Fruit fly (Drosophila melanogaster) whole organism, embryonic: ENCODE data around the gene Prat2.

Experiments
- Adf1 ChIP-seq: fragments of 200-800 bp; sonication (Bioruptor generic); IDR thresholded peaks from 2 replicates; pipeline ENCODE4 v1.3.6; 2022; ENCODE audit warnings: missing biosample characterization, missing genetic modification characterization
- C15 ChIP-seq: fragments of 200-800 bp; sonication (Bioruptor generic); IDR thresholded peaks from 3 replicates; pipeline ENCODE4 v1.3.6; 2022; ENCODE audit warnings: missing biosample characterization, missing genetic modification characterization
- CG10366 ChIP-seq: fragments of 200-800 bp; sonication (Bioruptor generic); IDR thresholded peaks from 2 replicates; pipeline ENCODE4 v1.3.6; 2022; ENCODE audit warnings: missing biosample characterization, missing genetic modification characterization
- CG10431 ChIP-seq: fragments of 200-800 bp; sonication (Bioruptor generic); optimal IDR thresholded peaks from 3 replicates; lab custom pipeline; 2018; ENCODE audit warnings: missing biosample characterization, mild to moderate bottlenecking, missing genetic modification characterization
- CG11723 ChIP-seq: fragments of 200-800 bp; sonication (Bioruptor generic); optimal IDR thresholded peaks from 2 replicates; lab custom pipeline; 2017; ENCODE audit warnings: missing biosample characterization, mild to moderate bottlenecking, missing genetic modification characterization
- CG12299 ChIP-seq: fragments of 200-800 bp; sonication (Bioruptor generic); optimal IDR thresholded peaks from 2 replicates; lab custom pipeline; 2018; ENCODE audit warnings: missing biosample characterization, mild to moderate bottlenecking, missing genetic modification characterization
- CG12659 ChIP-seq: fragments of 200-800 bp; sonication (Bioruptor generic); optimal IDR thresholded peaks from 3 replicates; lab custom pipeline; 2017; ENCODE audit warnings: mild to moderate bottlenecking, missing biosample characterization, missing genetic modification reagents, missing genetic modification characterization
- CG12744 ChIP-seq: fragments of 200-800 bp; sonication (Bioruptor generic); optimal IDR thresholded peaks from 2 replicates; lab custom pipeline; 2016; ENCODE audit warnings: missing biosample characterization, missing genetic modification characterization
- CG12942 ChIP-seq: fragments of 200-800 bp; sonication (Bioruptor generic); optimal IDR thresholded peaks from 3 replicates; lab custom pipeline; 2016; ENCODE audit warnings: missing biosample characterization, missing genetic modification characterization
- CG13287 ChIP-seq: fragments of 200-800 bp; sonication (Bioruptor generic); IDR thresholded peaks from 2 replicates; pipeline ENCODE4 v1.3.6; 2022; ENCODE audit warnings: missing biosample characterization, missing genetic modification characterization; ENCODE audit not compliant: partially characterized antibody
- CG1647 ChIP-seq: fragments of 200-800 bp; sonication (Bioruptor generic); optimal IDR thresholded peaks from 3 replicates; lab custom pipeline; 2016; ENCODE audit warnings: missing biosample characterization, missing genetic modification characterization
- CG18262 ChIP-seq: fragments of 200-800 bp; optimal IDR thresholded peaks from 3 replicates; lab custom pipeline; 2019; ENCODE audit warnings: missing biosample characterization, mild to moderate bottlenecking, missing genetic modification characterization, moderate library complexity
- CG3407 ChIP-seq: fragments of 200-800 bp; sonication (Bioruptor generic); optimal IDR thresholded peaks from 2 replicates; lab custom pipeline; 2018; ENCODE audit warnings: missing biosample characterization, mild to moderate bottlenecking, missing genetic modification characterization
- CG6272 ChIP-seq: fragments of 200-800 bp; sonication (Bioruptor generic); IDR thresholded peaks from 2 replicates; pipeline ENCODE4 v1.3.6; 2022; ENCODE audit warnings: missing biosample characterization, missing genetic modification characterization
- CG7963 ChIP-seq: fragments of 200-800 bp; sonication (Bioruptor generic); IDR thresholded peaks from 3 replicates; pipeline ENCODE4 v1.3.6; 2022; ENCODE audit warnings: missing biosample characterization, missing genetic modification characterization; ENCODE audit not compliant: partially characterized antibody
- CG9876 ChIP-seq: fragments of 200-800 bp; sonication (Bioruptor generic); optimal IDR thresholded peaks from 2 replicates; lab custom pipeline; 2016; ENCODE audit warnings: missing biosample characterization, missing genetic modification characterization
- Dek ChIP-seq: fragments of 200-800 bp; sonication (Bioruptor generic); optimal IDR thresholded peaks from 3 replicates; lab custom pipeline; 2019; ENCODE audit warnings: missing biosample characterization, mild to moderate bottlenecking, missing genetic modification characterization, moderate library complexity
- Elba2 ChIP-seq: fragments of 200-800 bp; sonication (Bioruptor generic); optimal IDR thresholded peaks from 3 replicates; lab custom pipeline; 2016; ENCODE audit warnings: missing biosample characterization, missing genetic modification characterization
- Ets65A ChIP-seq: fragments of 200-800 bp; sonication (Bioruptor generic); peaks from one replicate; lab custom pipeline; 2016; ENCODE audit warnings: missing biosample characterization, missing genetic modification characterization
- GATAe ChIP-seq: fragments of 200-800 bp; sonication (Bioruptor generic); conservative IDR thresholded peaks from 2 replicates; pipeline ENCODE4 v1.3.6; 2022; ENCODE audit warnings: missing biosample characterization, missing genetic modification characterization
- HLH3B ChIP-seq: fragments of 200-800 bp; sonication (Bioruptor generic); IDR thresholded peaks from 2 replicates; pipeline ENCODE4 v1.3.6; 2022; ENCODE audit warnings: missing biosample characterization, missing genetic modification characterization
- Jarid2 ChIP-seq: fragments of 200-800 bp; sonication (Bioruptor generic); optimal IDR thresholded peaks from 3 replicates; lab custom pipeline; 2017; ENCODE audit warnings: mild to moderate bottlenecking, missing biosample characterization, missing genetic modification reagents, missing genetic modification characterization
- PHDP ChIP-seq: fragments of 200-800 bp; sonication (Bioruptor generic); optimal IDR thresholded peaks from 3 replicates; lab custom pipeline; 2018; ENCODE audit warnings: missing biosample characterization, mild to moderate bottlenecking, missing genetic modification characterization, moderate library complexity
- Sry-β ChIP-seq: fragments of 200-800 bp; sonication (Bioruptor generic); optimal IDR thresholded peaks from 2 replicates; lab custom pipeline; 2018; ENCODE audit warnings: missing biosample characterization, mild to moderate bottlenecking, missing genetic modification characterization, moderate library complexity
- al ChIP-seq: fragments of 200-800 bp; sonication (Bioruptor generic); IDR thresholded peaks from 2 replicates; pipeline ENCODE4 v1.3.6; 2022; ENCODE audit warnings: missing biosample characterization, missing genetic modification characterization
- ara ChIP-seq: fragments of 200-800 bp; sonication (Bioruptor generic); IDR thresholded peaks from 2 replicates; pipeline ENCODE4 v1.3.6; 2022; ENCODE audit warnings: missing biosample characterization, missing genetic modification characterization
- ase ChIP-seq: fragments of 200-800 bp; sonication (Bioruptor generic); IDR thresholded peaks from 3 replicates; pipeline ENCODE4 v1.3.6; 2022; ENCODE audit warnings: missing biosample characterization, missing genetic modification characterization
- bbx ChIP-seq: fragments of 200-800 bp; sonication (Bioruptor generic); IDR thresholded peaks from 2 replicates; pipeline ENCODE4 v1.3.6; 2022; ENCODE audit warnings: missing biosample characterization, missing genetic modification characterization; ENCODE audit not compliant: partially characterized antibody
- caup ChIP-seq: fragments of 200-800 bp; sonication (Bioruptor generic); optimal IDR thresholded peaks from 3 replicates; lab custom pipeline; 2017; ENCODE audit warnings: missing biosample characterization, mild to moderate bottlenecking, missing genetic modification characterization, moderate library complexity; ENCODE audit not compliant: severe bottlenecking
- ci ChIP-seq: fragments of 200-800 bp; sonication (Bioruptor generic); IDR thresholded peaks from 3 replicates; pipeline ENCODE4 v1.3.6; 2022; ENCODE audit warnings: missing biosample characterization, missing genetic modification characterization
- croc ChIP-seq: fragments of 200-800 bp; sonication (Bioruptor generic); conservative IDR thresholded peaks from 3 replicates; pipeline ENCODE4 v1.3.6; 2022; ENCODE audit warnings: missing biosample characterization, missing genetic modification characterization
- dati ChIP-seq: fragments of 200-800 bp; sonication (Bioruptor generic); IDR thresholded peaks from 2 replicates; pipeline ENCODE4 v1.3.6; 2022; ENCODE audit warnings: missing biosample characterization, missing genetic modification characterization
- dmrt99B ChIP-seq: fragments of 200-800 bp; sonication (Bioruptor generic); optimal IDR thresholded peaks from 2 replicates; lab custom pipeline; 2018; ENCODE audit warnings: missing biosample characterization, mild to moderate bottlenecking, missing genetic modification characterization, moderate library complexity
- dysf ChIP-seq: fragments of 200-800 bp; sonication (Bioruptor generic); IDR thresholded peaks from 3 replicates; pipeline ENCODE4 v1.3.6; 2022; ENCODE audit warnings: missing biosample characterization, missing genetic modification characterization
- fd96Cb ChIP-seq: fragments of 200-800 bp; sonication (Bioruptor generic); optimal IDR thresholded peaks from 2 replicates; lab custom pipeline; 2018; ENCODE audit warnings: missing biosample characterization, mild to moderate bottlenecking, missing genetic modification characterization, moderate library complexity
- gce ChIP-seq: fragments of 200-800 bp; sonication (Bioruptor generic); IDR thresholded peaks from 3 replicates; pipeline ENCODE4 v1.3.6; 2022; ENCODE audit warnings: missing biosample characterization, missing genetic modification characterization
- hth ChIP-seq: fragments of >200 bp; optimal IDR thresholded peaks from 2 replicates; lab custom pipeline; 2017; ENCODE audit warnings: inconsistent platforms
- knrl ChIP-seq: fragments of 200-800 bp; sonication (Bioruptor generic); IDR thresholded peaks from 3 replicates; pipeline ENCODE4 v1.3.6; 2022; ENCODE audit warnings: missing biosample characterization, missing genetic modification characterization; ENCODE audit not compliant: partially characterized antibody
- lola ChIP-seq, 3 experiments: fragments of >200 bp in 2 of 3; fragments of 200-800 bp in 1 of 3; sonication (Bioruptor generic) in 1 of 3; optimal IDR thresholded peaks; 2 replicates each; lab custom pipeline; 2017 to 2019; ENCODE audit warnings: missing biosample characterization in 3 of 3, missing genetic modification characterization in 3 of 3, mild to moderate bottlenecking in 1 of 3, moderate library complexity in 1 of 3
- mirr ChIP-seq: fragments of 200-800 bp; sonication (Bioruptor generic); optimal IDR thresholded peaks from 3 replicates; lab custom pipeline; 2018; ENCODE audit warnings: missing biosample characterization, mild to moderate bottlenecking, missing genetic modification characterization
- mld ChIP-seq: fragments of 200-800 bp; sonication (Bioruptor generic); IDR thresholded peaks from 3 replicates; pipeline ENCODE4 v1.3.6; 2022; ENCODE audit warnings: missing biosample characterization, missing genetic modification characterization; ENCODE audit not compliant: partially characterized antibody
- pita ChIP-seq: fragments of 200-800 bp; sonication (Bioruptor generic); optimal IDR thresholded peaks from 2 replicates; lab custom pipeline; 2017; ENCODE audit warnings: missing biosample characterization, mild to moderate bottlenecking, missing genetic modification characterization
- pzg ChIP-seq: fragments of 200-800 bp; sonication (Bioruptor generic); optimal IDR thresholded peaks from 3 replicates; lab custom pipeline; 2018; ENCODE audit warnings: missing biosample characterization, mild to moderate bottlenecking, missing genetic modification characterization, moderate library complexity
- row ChIP-seq: fragments of 200-800 bp; sonication (Bioruptor generic); IDR thresholded peaks from 3 replicates; pipeline ENCODE4 v1.3.6; 2022; ENCODE audit warnings: missing biosample characterization, missing genetic modification characterization
- seq ChIP-seq: fragments of 200-800 bp; sonication (Bioruptor generic); IDR thresholded peaks from 2 replicates; pipeline ENCODE4 v1.3.6; 2022; ENCODE audit warnings: missing biosample characterization, missing genetic modification characterization
- sim ChIP-seq: fragments of 200-800 bp; sonication (Bioruptor generic); IDR thresholded peaks from 2 replicates; pipeline ENCODE4 v1.3.6; 2022; ENCODE audit warnings: missing biosample characterization, missing genetic modification characterization
- slbo ChIP-seq: fragments of 200-800 bp; sonication (Bioruptor generic); IDR thresholded peaks from 2 replicates; pipeline ENCODE4 v1.3.6; 2022; ENCODE audit warnings: missing biosample characterization, missing genetic modification characterization
- stc ChIP-seq: fragments of 200-800 bp; sonication (Bioruptor generic); IDR thresholded peaks from 2 replicates; pipeline ENCODE4 v1.3.6; 2022; ENCODE audit warnings: missing biosample characterization, missing genetic modification characterization
- vfl ChIP-seq: fragments of 200-800 bp; sonication (Bioruptor generic); optimal IDR thresholded peaks from 2 replicates; lab custom pipeline; 2016; ENCODE audit warnings: missing biosample characterization, missing genetic modification characterization
- vvl ChIP-seq: fragments of 200-800 bp; sonication (Bioruptor generic); IDR thresholded peaks from 2 replicates; pipeline ENCODE4 v1.3.6; 2022; ENCODE audit warnings: missing biosample characterization, missing genetic modification characterization

Prat2 gene

dm6 chr3L:6906758-6907157 lies 7.9 kb downstream of the Prat2 start (continued):
- TF ChIP-seq row (GFP tag; lab: Robert Waterston, UW) = no peak
- TF ChIP-seq Jarid2 (GFP tag; lab: Kevin White, UChicago) = peak; percentile 29
- TF ChIP-seq CG13287 (GFP tag; lab: Robert Waterston, UW) = no peak
- no peak for TF ChIP-seq gce
- no peak for TF ChIP-seq dysf (GFP tag; lab: Robert Waterston, UW)

- TF ChIP-seq vvl (GFP tag; lab: Robert Waterston, UW) = peak; percentile 81
- peak; percentile 41 for TF ChIP-seq caup (GFP tag; lab: Kevin White, UChicago)
- TF ChIP-seq seq = peak; percentile 78
- no peak for TF ChIP-seq al
- no peak for TF ChIP-seq lola (GFP tag; optimal IDR thresholded peaks at IDR 0.05; lab: Kevin White, UChicago)
- no peak for TF ChIP-seq Ets65A
- peak; percentile 33; the same call in 1 of the 2 replicates for TF ChIP-seq sim (GFP tag; lab: Robert Waterston, UW)
- TF ChIP-seq ci (GFP tag; lab: Robert Waterston, UW) = peak; percentile 79; the same call in 2 of the 3 replicates
- TF ChIP-seq CG10366 (GFP tag; lab: Robert Waterston, UW) = 0 out of 2 replicates have a peak, but pooled peaks have one; percentile 26
- no peak for TF ChIP-seq CG11723 (GFP tag; lab: Kevin White, UChicago)
- TF ChIP-seq CG3407 (GFP tag; lab: Kevin White, UChicago) = no peak
- TF ChIP-seq stc = no peak; the same call in 1 of the 2 replicates
- no peak for TF ChIP-seq dmrt99B (tag; lab: Kevin White, UChicago)
- no peak for TF ChIP-seq Dek (tag; lab: Kevin White, UChicago)
- no peak for TF ChIP-seq hth (lab: Kevin White, UChicago)
- no peak for TF ChIP-seq Elba2 (GFP tag; lab: Kevin White, UChicago)
- TF ChIP-seq GATAe = peak; percentile 71
- TF ChIP-seq C15 (GFP tag; lab: Robert Waterston, UW) = no peak
- TF ChIP-seq mld = no peak
- no peak for TF ChIP-seq ara
- TF ChIP-seq slbo = peak; percentile 63
- TF ChIP-seq ase (GFP tag; lab: Robert Waterston, UW) = peak; percentile 59; the same call in 1 of the 3 replicates
- TF ChIP-seq Sry-β (GFP tag; lab: Kevin White, UChicago) = no peak
- TF ChIP-seq CG12942 (GFP tag; lab: Kevin White, UChicago) = no peak
- no peak for TF ChIP-seq CG12659 (GFP tag; lab: Kevin White, UChicago)
- TF ChIP-seq CG18262 (tag; lab: Kevin White, UChicago) = no peak
- TF ChIP-seq CG1647 (GFP tag; lab: Kevin White, UChicago) = no peak
- TF ChIP-seq mirr (GFP tag; lab: Kevin White, UChicago) = peak; percentile 54
- TF ChIP-seq Adf1 = peak; percentile 81
- no peak for TF ChIP-seq CG10431
- TF ChIP-seq CG7963 (GFP tag; lab: Robert Waterston, UW) = no peak
- no peak for TF ChIP-seq CG12744 (GFP tag; lab: Kevin White, UChicago)
- peak; percentile 22; the same call in 1 of the 2 replicates for TF ChIP-seq bbx (GFP tag; lab: Robert Waterston, UW)
- TF ChIP-seq dati = no peak
- TF ChIP-seq vfl = no peak
- TF ChIP-seq fd96Cb (tag; lab: Kevin White, UChicago) = no peak
- no peak; the same call in 2 of the 3 replicates for TF ChIP-seq croc (GFP tag; lab: Robert Waterston, UW)
- peak; percentile 41; the same call in 1 of the 3 replicates for TF ChIP-seq knrl
- TF ChIP-seq CG9876 = no peak
- no peak for TF ChIP-seq pzg (GFP tag; lab: Kevin White, UChicago)
- TF ChIP-seq CG6272 = peak; percentile 34; the same call in 1 of the 2 replicates
- no peak for TF ChIP-seq pita
- no peak for TF ChIP-seq CG12299 (tag; lab: Kevin White, UChicago)
- no peak for TF ChIP-seq PHDP (tag; lab: Kevin White, UChicago)
- TF ChIP-seq HLH3B = peak; percentile 27; the same call in 1 of the 2 replicates
These were observed 10.7 kb downstream of the Prat2 start for dm6 chr3L:6903985-6904384.
